Worm (Caenorhabditis elegans) whole organism, L3 larva: Measurements from ENCODE around the gene str-161.

Source experiments
- ama-1 ChIP-seq: fragments of 150-350 bp; optimal IDR thresholded peaks from 2 replicates; lab custom pipeline; 2018
- fos-1 ChIP-seq: fragments of 150-350 bp; optimal IDR thresholded peaks from 2 replicates; lab custom pipeline; 2014; ENCODE audit warnings: missing biosample characterization, missing genetic modification characterization
- hmg-11 ChIP-seq: sonication (generic microtip); optimal IDR thresholded peaks from 2 replicates; lab custom pipeline; 2016; ENCODE audit warnings: missing genetic modification characterization, missing compliant biosample characterization
- jun-1 ChIP-seq: fragments of 150-350 bp; optimal IDR thresholded peaks from 2 replicates; lab custom pipeline; 2014; ENCODE audit warnings: missing biosample characterization, missing genetic modification reagents, missing genetic modification characterization
- mdl-1 ChIP-seq: fragments of 150-350 bp; optimal IDR thresholded peaks from 2 replicates; lab custom pipeline; 2014; ENCODE audit warnings: missing biosample characterization, missing genetic modification characterization
- nhr-28 ChIP-seq: fragments of 150-350 bp; optimal IDR thresholded peaks from 2 replicates; lab custom pipeline; 2014; ENCODE audit warnings: missing biosample characterization, missing genetic modification characterization
- pha-4 ChIP-seq: fragments of 150-350 bp; optimal IDR thresholded peaks from 2 replicates; lab custom pipeline; 2014; ENCODE audit warnings: missing biosample characterization, missing genetic modification reagents, missing genetic modification characterization
- snpc-4 ChIP-seq: fragments of 150-350 bp; optimal IDR thresholded peaks from 2 replicates; lab custom pipeline; 2014; ENCODE audit warnings: missing biosample characterization, missing genetic modification characterization

DNA sequence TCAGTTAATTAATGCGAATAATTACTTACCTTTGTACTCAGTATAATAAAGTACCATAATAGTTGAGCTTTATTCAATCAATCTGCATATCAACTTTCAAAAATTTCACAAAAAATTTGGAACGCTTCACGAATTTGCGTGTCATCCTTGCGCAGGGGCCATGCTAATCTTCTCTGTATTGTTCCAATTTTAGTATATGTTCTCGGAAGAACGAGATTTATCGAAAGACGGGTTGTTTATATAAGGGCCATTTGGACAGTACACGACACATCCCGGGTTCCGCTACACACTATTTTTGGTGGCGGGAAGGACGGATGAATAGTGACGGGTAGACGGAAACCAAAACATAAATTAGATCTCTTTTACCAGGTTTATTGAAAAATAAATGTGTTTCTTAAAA, 39.3 kb downstream of the str-161 start:
- TF ChIP-seq nhr-28 (tag; lab: Kevin White, UChicago), result no peak
- no peak for TF ChIP-seq hmg-11 (tag; lab: Kevin White, UChicago)
- no peak for TF ChIP-seq fos-1 (tag; lab: Kevin White, UChicago)
- TF ChIP-seq ama-1 (lab: Kevin White, UChicago), result no peak
- no peak for TF ChIP-seq jun-1
- TF ChIP-seq pha-4, result no peak
- TF ChIP-seq snpc-4 (tag; lab: Kevin White, UChicago), result no peak
- no peak for TF ChIP-seq mdl-1 (tag; lab: Kevin White, UChicago)
